Worm (Caenorhabditis elegans) whole organism, L1 larva: ENCODE data around the gene spex-3.

ENCODE experiments used
- aly-2 ChIP-seq: fragments of 150-350 bp; optimal IDR thresholded peaks from 2 replicates; lab custom pipeline; 2014; ENCODE audit warnings: missing biosample characterization, missing genetic modification characterization
- ceh-82 ChIP-seq, 3 experiments: fragments of 150-350 bp in 1 of 3; sonication (generic microtip) in 2 of 3; optimal IDR thresholded peaks; 2 replicates each; lab custom pipeline; 2014 to 2017; ENCODE audit warnings: missing biosample characterization in 3 of 3, missing genetic modification characterization in 3 of 3
- lin-39 ChIP-seq: fragments of 150-350 bp; optimal IDR thresholded peaks from 2 replicates; lab custom pipeline; 2014; ENCODE audit warnings: missing biosample characterization, missing genetic modification reagents, missing genetic modification characterization
- nhr-237 ChIP-seq: fragments of 150-350 bp; optimal IDR thresholded peaks from 2 replicates; lab custom pipeline; 2014; ENCODE audit warnings: missing biosample characterization, missing genetic modification characterization
- nhr-71 ChIP-seq: sonication (generic microtip); optimal IDR thresholded peaks from 2 replicates; lab custom pipeline; 2016; ENCODE audit warnings: mild to moderate bottlenecking, missing genetic modification characterization, moderate library complexity, missing compliant biosample characterization

- no peak for TF ChIP-seq aly-2 (tag; lab: Kevin White, UChicago)
- TF ChIP-seq ceh-82 (tag; optimal IDR thresholded peaks at IDR 0.05; lab: Kevin White, UChicago), result no peak
- no peak for TF ChIP-seq nhr-237 (tag; lab: Kevin White, UChicago)
- TF ChIP-seq nhr-71, result no peak
- TF ChIP-seq lin-39 (tag; lab: Kevin White, UChicago), result no peak
Measured at ce11 chrIII:1705799-1706198, 3.6 kb upstream of the spex-3 start, which contains the start of the genes fbxa-13 and Y22D7AR.2.
